Fruit fly (Drosophila melanogaster) whole organism, embryonic: ENCODE measurements around the gene CG15333.
A peak's percentile ranks its signal among the peaks of the same experiment; 100 is the strongest.

ENCODE experiments used
- Atf-2 ChIP-seq: fragments of 200-800 bp; sonication (Bioruptor generic); optimal IDR thresholded peaks from 2 replicates; lab custom pipeline; 2016; ENCODE audit warnings: missing biosample characterization, missing genetic modification characterization
- BEAF-32 ChIP-seq: fragments of 200-800 bp; sonication (Bioruptor generic); optimal IDR thresholded peaks from 3 replicates; lab custom pipeline; 2017; ENCODE audit warnings: missing biosample characterization, missing genetic modification characterization, mild to moderate bottlenecking, moderate library complexity, missing genetic modification reagents
- BtbVII ChIP-seq: fragments of 200-800 bp; sonication (Bioruptor generic); optimal IDR thresholded peaks from 3 replicates; lab custom pipeline; 2017; ENCODE audit warnings: missing biosample characterization, mild to moderate bottlenecking, missing genetic modification characterization
- CG10267 ChIP-seq: fragments of 200-800 bp; sonication (Bioruptor generic); optimal IDR thresholded peaks from 2 replicates; lab custom pipeline; 2018; ENCODE audit warnings: missing biosample characterization, mild to moderate bottlenecking, missing genetic modification characterization, moderate library complexity
- CG10543 ChIP-seq: fragments of 200-800 bp; sonication (Bioruptor generic); optimal IDR thresholded peaks from 3 replicates; lab custom pipeline; 2017; ENCODE audit warnings: missing biosample characterization, mild to moderate bottlenecking, missing genetic modification characterization, moderate library complexity
- CG13123 ChIP-seq: fragments of 200-800 bp; sonication (Bioruptor generic); optimal IDR thresholded peaks from 2 replicates; lab custom pipeline; 2016; ENCODE audit warnings: missing biosample characterization, missing genetic modification characterization
- CG13424 ChIP-seq: fragments of 200-800 bp; sonication (Bioruptor generic); optimal IDR thresholded peaks from 2 replicates; lab custom pipeline; 2019; ENCODE audit warnings: missing biosample characterization, mild to moderate bottlenecking, missing genetic modification characterization, moderate library complexity
- CG14014 ChIP-seq: fragments of 200-800 bp; sonication (Bioruptor generic); IDR thresholded peaks from 2 replicates; pipeline ENCODE4 v1.3.6; 2022; ENCODE audit warnings: missing biosample characterization, missing genetic modification characterization
- CG17829 ChIP-seq: fragments of 200-800 bp; optimal IDR thresholded peaks from 2 replicates; lab custom pipeline; 2019; ENCODE audit warnings: missing biosample characterization, mild to moderate bottlenecking, missing genetic modification characterization, moderate library complexity
- CG17912 ChIP-seq: fragments of 200-800 bp; sonication (Bioruptor generic); optimal IDR thresholded peaks from 2 replicates; lab custom pipeline; 2018; ENCODE audit warnings: missing biosample characterization, mild to moderate bottlenecking, missing genetic modification characterization
- CG2202 ChIP-seq: fragments of 200-800 bp; sonication (Bioruptor generic); optimal IDR thresholded peaks from 2 replicates; lab custom pipeline; 2018; ENCODE audit warnings: missing biosample characterization, mild to moderate bottlenecking, missing genetic modification characterization
- CG2678 ChIP-seq: fragments of 200-800 bp; sonication (Bioruptor generic); optimal IDR thresholded peaks from 3 replicates; lab custom pipeline; 2019; ENCODE audit warnings: missing biosample characterization, mild to moderate bottlenecking, missing genetic modification characterization, moderate library complexity
- CG3065 ChIP-seq: fragments of 200-800 bp; sonication (Bioruptor generic); optimal IDR thresholded peaks from 2 replicates; lab custom pipeline; 2016; ENCODE audit warnings: missing biosample characterization, missing genetic modification characterization
- CG31224 ChIP-seq: fragments of 200-800 bp; sonication (Bioruptor generic); IDR thresholded peaks from 2 replicates; pipeline ENCODE4 v1.3.6; 2022; ENCODE audit warnings: missing biosample characterization, missing genetic modification characterization
- CG4360 ChIP-seq: fragments of 200-800 bp; sonication (Bioruptor generic); IDR thresholded peaks from 2 replicates; pipeline ENCODE4 v1.3.6; 2022; ENCODE audit warnings: missing biosample characterization, missing genetic modification characterization
- CG4404 ChIP-seq: fragments of 200-800 bp; sonication (Bioruptor generic); IDR thresholded peaks from 2 replicates; pipeline ENCODE4 v1.3.6; 2022; ENCODE audit warnings: missing biosample characterization, missing genetic modification characterization
- CG7556 ChIP-seq: fragments of 200-800 bp; sonication (Bioruptor generic); optimal IDR thresholded peaks from 2 replicates; lab custom pipeline; 2017; ENCODE audit warnings: missing biosample characterization, mild to moderate bottlenecking, missing genetic modification characterization
- Doc2 ChIP-seq: fragments of 200-800 bp; sonication (Bioruptor generic); IDR thresholded peaks from 2 replicates; pipeline ENCODE4 v1.3.6; 2022; ENCODE audit warnings: missing biosample characterization, missing genetic modification characterization
- Ets65A ChIP-seq: fragments of 200-800 bp; sonication (Bioruptor generic); peaks from one replicate; lab custom pipeline; 2016; ENCODE audit warnings: missing biosample characterization, missing genetic modification characterization
- Fer2 ChIP-seq: fragments of 200-800 bp; sonication (Bioruptor generic); optimal IDR thresholded peaks from 2 replicates; lab custom pipeline; 2018; ENCODE audit warnings: missing biosample characterization, mild to moderate bottlenecking, missing genetic modification characterization, moderate library complexity
- Gsc ChIP-seq: fragments of 200-800 bp; sonication (Bioruptor generic); IDR thresholded peaks from 2 replicates; pipeline ENCODE4 v1.3.6; 2022; ENCODE audit warnings: missing biosample characterization, missing genetic modification characterization
- H2.0 ChIP-seq: fragments of 200-800 bp; sonication (Bioruptor generic); IDR thresholded peaks from 2 replicates; pipeline ENCODE4 v1.3.6; 2022; ENCODE audit warnings: missing biosample characterization, missing genetic modification characterization
- MTF-1 ChIP-seq: fragments of 200-800 bp; sonication (Bioruptor generic); optimal IDR thresholded peaks from 2 replicates; lab custom pipeline; 2018; ENCODE audit warnings: missing biosample characterization, mild to moderate bottlenecking, missing genetic modification characterization, borderline replicate concordance
- Mes4 ChIP-seq: fragments of 200-800 bp; sonication (Bioruptor generic); optimal IDR thresholded peaks from 2 replicates; lab custom pipeline; 2016; ENCODE audit warnings: missing biosample characterization, missing genetic modification characterization
- Nf-YB ChIP-seq: fragments of 200-800 bp; sonication (Bioruptor generic); optimal IDR thresholded peaks from 3 replicates; lab custom pipeline; 2019; ENCODE audit warnings: missing biosample characterization, mild to moderate bottlenecking, missing genetic modification characterization, moderate library complexity
- Opbp ChIP-seq: fragments of 200-800 bp; sonication (Bioruptor generic); IDR thresholded peaks from 3 replicates; pipeline ENCODE4 v1.3.6; 2022; ENCODE audit warnings: missing biosample characterization, missing genetic modification characterization; ENCODE audit not compliant: partially characterized antibody
- Sox100B ChIP-seq: fragments of 200-800 bp; sonication (Bioruptor generic); optimal IDR thresholded peaks from 3 replicates; lab custom pipeline; 2018; ENCODE audit warnings: missing biosample characterization, mild to moderate bottlenecking, missing genetic modification characterization
- Sry-β ChIP-seq: fragments of 200-800 bp; sonication (Bioruptor generic); optimal IDR thresholded peaks from 2 replicates; lab custom pipeline; 2018; ENCODE audit warnings: missing biosample characterization, mild to moderate bottlenecking, missing genetic modification characterization, moderate library complexity
- TFAM ChIP-seq: fragments of 200-800 bp; sonication (Bioruptor generic); optimal IDR thresholded peaks from 2 replicates; lab custom pipeline; 2017; ENCODE audit warnings: missing biosample characterization, missing genetic modification characterization, inconsistent platforms
- Xrp1 ChIP-seq: fragments of 200-800 bp; sonication (Bioruptor generic); IDR thresholded peaks from 2 replicates; pipeline ENCODE4 v1.3.6; 2022; ENCODE audit warnings: missing biosample characterization, missing genetic modification characterization
- ash1 ChIP-seq: fragments of 200-800 bp; sonication (Bioruptor generic); optimal IDR thresholded peaks from 2 replicates; lab custom pipeline; 2018; ENCODE audit warnings: missing biosample characterization, mild to moderate bottlenecking, missing genetic modification characterization
- bowl ChIP-seq: fragments of 200-800 bp; sonication (Bioruptor generic); IDR thresholded peaks from 2 replicates; pipeline ENCODE4 v1.3.6; 2022; ENCODE audit warnings: missing biosample characterization, missing genetic modification characterization
- bsh ChIP-seq, 2 experiments: fragments of 200-800 bp; sonication (Bioruptor generic); optimal IDR thresholded peaks; 2 replicates each; lab custom pipeline; 2017 to 2018; ENCODE audit warnings: mild to moderate bottlenecking in 2 of 2, missing biosample characterization in 2 of 2, missing genetic modification characterization in 2 of 2, moderate library complexity in 1 of 2
- dati ChIP-seq: fragments of 200-800 bp; sonication (Bioruptor generic); IDR thresholded peaks from 2 replicates; pipeline ENCODE4 v1.3.6; 2022; ENCODE audit warnings: missing biosample characterization, missing genetic modification characterization
- emc ChIP-seq: fragments of 200-800 bp; sonication (Bioruptor generic); optimal IDR thresholded peaks from 2 replicates; lab custom pipeline; 2016; ENCODE audit warnings: missing biosample characterization, missing genetic modification characterization
- exex ChIP-seq: fragments of 200-800 bp; sonication (Bioruptor generic); optimal IDR thresholded peaks from 4 replicates; lab custom pipeline; 2018; ENCODE audit warnings: missing biosample characterization, mild to moderate bottlenecking, missing genetic modification characterization, moderate library complexity
- fd96Cb ChIP-seq: fragments of 200-800 bp; sonication (Bioruptor generic); optimal IDR thresholded peaks from 2 replicates; lab custom pipeline; 2018; ENCODE audit warnings: missing biosample characterization, mild to moderate bottlenecking, missing genetic modification characterization, moderate library complexity
- gem ChIP-seq: fragments of 200-800 bp; sonication (Bioruptor generic); optimal IDR thresholded peaks from 2 replicates; lab custom pipeline; 2019; ENCODE audit warnings: missing biosample characterization, mild to moderate bottlenecking, missing genetic modification characterization, moderate library complexity
- h ChIP-seq: fragments of >200 bp; optimal IDR thresholded peaks from 2 replicates; lab custom pipeline; 2017
- her ChIP-seq: fragments of 200-800 bp; sonication (Bioruptor generic); optimal IDR thresholded peaks from 2 replicates; lab custom pipeline; 2016; ENCODE audit warnings: missing biosample characterization, missing genetic modification characterization
- inv ChIP-seq: fragments of 200-800 bp; sonication (Bioruptor generic); IDR thresholded peaks from 2 replicates; pipeline ENCODE4 v1.3.6; 2022; ENCODE audit warnings: missing biosample characterization, missing genetic modification characterization; ENCODE audit not compliant: partially characterized antibody
- mirr ChIP-seq: fragments of 200-800 bp; sonication (Bioruptor generic); optimal IDR thresholded peaks from 3 replicates; lab custom pipeline; 2018; ENCODE audit warnings: missing biosample characterization, mild to moderate bottlenecking, missing genetic modification characterization
- pum ChIP-seq: fragments of 200-800 bp; sonication (Bioruptor generic); optimal IDR thresholded peaks from 2 replicates; lab custom pipeline; 2016; ENCODE audit warnings: missing biosample characterization, missing genetic modification characterization
- pzg ChIP-seq: fragments of 200-800 bp; sonication (Bioruptor generic); optimal IDR thresholded peaks from 3 replicates; lab custom pipeline; 2018; ENCODE audit warnings: missing biosample characterization, mild to moderate bottlenecking, missing genetic modification characterization, moderate library complexity
- ranshi ChIP-seq: fragments of 200-800 bp; sonication (Bioruptor generic); IDR thresholded peaks from 2 replicates; pipeline ENCODE4 v1.3.6; 2022; ENCODE audit warnings: missing biosample characterization, missing genetic modification characterization
- ro ChIP-seq: fragments of 200-800 bp; sonication (Bioruptor generic); IDR thresholded peaks from 2 replicates; pipeline ENCODE4 v1.3.6; 2022; ENCODE audit warnings: missing biosample characterization, missing genetic modification characterization
- scrt ChIP-seq: fragments of 200-800 bp; sonication (Bioruptor generic); optimal IDR thresholded peaks from 2 replicates; lab custom pipeline; 2018; ENCODE audit warnings: missing biosample characterization, mild to moderate bottlenecking, missing genetic modification characterization, moderate library complexity
- sens ChIP-seq: fragments of 200-800 bp; sonication (Bioruptor generic); peaks from one replicate; lab custom pipeline; 2016; ENCODE audit warnings: missing biosample characterization, missing genetic modification characterization
- sug ChIP-seq: fragments of 200-800 bp; optimal IDR thresholded peaks from 2 replicates; lab custom pipeline; 2019; ENCODE audit warnings: missing biosample characterization, mild to moderate bottlenecking, missing genetic modification characterization, moderate library complexity
- tgo ChIP-seq: fragments of 200-800 bp; sonication (Bioruptor generic); IDR thresholded peaks from 3 replicates; pipeline ENCODE4 v1.3.6; 2022; ENCODE audit warnings: missing biosample characterization, missing genetic modification characterization
- vvl ChIP-seq: fragments of 200-800 bp; sonication (Bioruptor generic); IDR thresholded peaks from 2 replicates; pipeline ENCODE4 v1.3.6; 2022; ENCODE audit warnings: missing biosample characterization, missing genetic modification characterization
- zf30C ChIP-seq: fragments of 200-800 bp; sonication (Bioruptor generic); optimal IDR thresholded peaks from 3 replicates; lab custom pipeline; 2018; ENCODE audit warnings: missing biosample characterization, mild to moderate bottlenecking, missing genetic modification characterization

CG15333 gene

DNA sequence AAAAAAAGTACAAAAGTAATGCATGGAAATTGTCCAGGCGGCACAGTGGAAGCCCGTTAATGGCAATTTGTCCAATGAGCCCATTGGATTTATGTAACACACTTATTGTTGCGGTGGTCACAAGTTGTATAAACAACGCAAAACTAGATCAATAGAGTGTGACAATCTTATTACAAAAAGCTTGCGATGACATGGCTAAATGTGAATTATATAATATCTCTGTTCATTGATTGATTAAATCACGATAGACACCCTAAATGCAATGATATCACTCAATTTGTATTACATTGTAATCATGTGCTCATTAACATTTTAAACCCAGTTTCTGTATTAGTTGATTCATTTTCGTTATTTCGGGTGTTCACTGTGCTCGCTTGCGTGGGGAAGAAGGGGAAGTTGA lies 43.1 kb downstream of the CG15333 start (continued):
- TF ChIP-seq ranshi (GFP tag; lab: Robert Waterston, UW) (no peak), CG2202 (tag; lab: Kevin White, UChicago) (no peak), pum (GFP tag; lab: Kevin White, UChicago) (no peak), vvl (GFP tag; lab: Robert Waterston, UW) (no peak; the same call in 1 of the 2 replicates), CG13424 (tag; lab: Kevin White, UChicago) (peak; percentile 9), bsh (GFP tag; optimal IDR thresholded peaks at IDR 0.05; lab: Kevin White, UChicago) (peak in 1 of 2 experiments; percentile 34), Fer2 (no peak), tgo (GFP tag; lab: Robert Waterston, UW) (no peak), sens (GFP tag; lab: Kevin White, UChicago) (peak; percentile 84), exex (no peak), Atf-2 (GFP tag; lab: Kevin White, UChicago) (no peak), mirr (GFP tag; lab: Kevin White, UChicago) (no peak), ash1 (GFP tag; lab: Kevin White, UChicago) (no peak), gem (tag; lab: Kevin White, UChicago) (peak; percentile 53), CG4404 (GFP tag; lab: Robert Waterston, UW) (no peak), dati (GFP tag; lab: Robert Waterston, UW) (no peak), emc (GFP tag; lab: Kevin White, UChicago) (no peak), TFAM (GFP tag; lab: Kevin White, UChicago) (no peak), CG14014 (GFP tag; lab: Robert Waterston, UW) (no peak), Doc2 (GFP tag; lab: Robert Waterston, UW) (no peak), zf30C (GFP tag; lab: Kevin White, UChicago) (no peak), Opbp (GFP tag; lab: Robert Waterston, UW) (no peak), pzg (GFP tag; lab: Kevin White, UChicago) (no peak), Nf-YB (GFP tag; lab: Kevin White, UChicago) (no peak), Sry-β (GFP tag; lab: Kevin White, UChicago) (no peak), Ets65A (GFP tag; lab: Kevin White, UChicago) (no peak), CG10543 (GFP tag; lab: Kevin White, UChicago) (no peak), CG17912 (GFP tag; lab: Kevin White, UChicago) (no peak), MTF-1 (no peak), H2.0 (GFP tag; lab: Robert Waterston, UW) (no peak), BEAF-32 (GFP tag; lab: Kevin White, UChicago) (no peak), Xrp1 (GFP tag; lab: Robert Waterston, UW) (0 out of 2 replicates have a peak, but pooled peaks have one; percentile 32), fd96Cb (tag; lab: Kevin White, UChicago) (peak; percentile 7), Mes4 (GFP tag; lab: Kevin White, UChicago) (no peak), sug (no peak), BtbVII (GFP tag; lab: Kevin White, UChicago) (no peak), CG31224 (GFP tag; lab: Robert Waterston, UW) (no peak), CG17829 (peak; percentile 5), CG4360 (GFP tag; lab: Robert Waterston, UW) (no peak), CG7556 (GFP tag; lab: Kevin White, UChicago) (peak; percentile 3), Gsc (no peak), her (no peak), CG10267 (peak; percentile 10), h (lab: Kevin White, UChicago) (no peak), inv (GFP tag; lab: Robert Waterston, UW) (no peak), CG2678 (tag; lab: Kevin White, UChicago) (peak; percentile 36), scrt (GFP tag; lab: Kevin White, UChicago) (no peak), Sox100B (GFP tag; lab: Kevin White, UChicago) (peak; percentile 36), ro (GFP tag; lab: Robert Waterston, UW) (no peak), CG3065 (GFP tag; lab: Kevin White, UChicago) (no peak), bowl (GFP tag; lab: Robert Waterston, UW) (no peak), CG13123 (GFP tag; lab: Kevin White, UChicago) (no peak)
